Fruit fly (Drosophila melanogaster) whole organism, embryonic: ENCODE data around the gene CG14515.

Source experiments
- B-H1 ChIP-seq: fragments of 200-800 bp; sonication (Bioruptor generic); IDR thresholded peaks from 3 replicates; pipeline ENCODE4 v1.3.6; 2022; ENCODE audit warnings: missing biosample characterization, missing genetic modification characterization
- BEAF-32 ChIP-seq: fragments of 200-800 bp; sonication (Bioruptor generic); optimal IDR thresholded peaks from 3 replicates; lab custom pipeline; 2017; ENCODE audit warnings: missing biosample characterization, missing genetic modification characterization, mild to moderate bottlenecking, moderate library complexity, missing genetic modification reagents
- CG1024 ChIP-seq: fragments of 200-800 bp; sonication (Bioruptor generic); IDR thresholded peaks from 2 replicates; pipeline ENCODE4 v1.3.6; 2022; ENCODE audit warnings: missing biosample characterization, missing genetic modification characterization
- CG10366 ChIP-seq: fragments of 200-800 bp; sonication (Bioruptor generic); IDR thresholded peaks from 2 replicates; pipeline ENCODE4 v1.3.6; 2022; ENCODE audit warnings: missing biosample characterization, missing genetic modification characterization
- CG10431 ChIP-seq: fragments of 200-800 bp; sonication (Bioruptor generic); optimal IDR thresholded peaks from 3 replicates; lab custom pipeline; 2018; ENCODE audit warnings: missing biosample characterization, mild to moderate bottlenecking, missing genetic modification characterization
- CG11695 ChIP-seq: fragments of 200-800 bp; sonication (Bioruptor generic); IDR thresholded peaks from 3 replicates; pipeline ENCODE4 v1.3.6; 2022; ENCODE audit warnings: missing biosample characterization, missing genetic modification characterization
- CG11696 ChIP-seq: fragments of 200-800 bp; sonication (Bioruptor generic); IDR thresholded peaks from 2 replicates; pipeline ENCODE4 v1.3.6; 2022; ENCODE audit warnings: missing biosample characterization, missing genetic modification characterization
- CG12219 ChIP-seq: fragments of 200-800 bp; sonication (Bioruptor generic); optimal IDR thresholded peaks from 3 replicates; lab custom pipeline; 2018; ENCODE audit warnings: missing biosample characterization, mild to moderate bottlenecking, missing genetic modification characterization
- CG1233 ChIP-seq: fragments of 200-800 bp; sonication (Bioruptor generic); optimal IDR thresholded peaks from 4 replicates; lab custom pipeline; 2018; ENCODE audit warnings: missing biosample characterization, mild to moderate bottlenecking, missing genetic modification characterization
- CG14965 ChIP-seq: fragments of 200-800 bp; sonication (Bioruptor generic); optimal IDR thresholded peaks from 2 replicates; lab custom pipeline; 2016; ENCODE audit warnings: missing biosample characterization, missing genetic modification characterization, borderline replicate concordance
- CG16813 ChIP-seq: fragments of 200-800 bp; sonication (Bioruptor generic); IDR thresholded peaks from 3 replicates; pipeline ENCODE4 v1.3.6; 2022; ENCODE audit warnings: missing biosample characterization, missing genetic modification characterization; ENCODE audit not compliant: partially characterized antibody
- CG2129 ChIP-seq: fragments of 200-800 bp; sonication (Bioruptor generic); IDR thresholded peaks from 2 replicates; pipeline ENCODE4 v1.3.6; 2022; ENCODE audit warnings: missing biosample characterization, missing genetic modification characterization; ENCODE audit not compliant: partially characterized antibody
- CG2889 ChIP-seq: fragments of 200-800 bp; sonication (Bioruptor generic); IDR thresholded peaks from 3 replicates; pipeline ENCODE4 v1.3.6; 2022; ENCODE audit warnings: missing biosample characterization, missing genetic modification characterization
- CG32767 ChIP-seq: fragments of 200-800 bp; sonication (Bioruptor generic); IDR thresholded peaks from 2 replicates; pipeline ENCODE4 v1.3.6; 2022; ENCODE audit warnings: missing biosample characterization, missing genetic modification characterization
- CG33557 ChIP-seq: fragments of 200-800 bp; sonication (Bioruptor generic); optimal IDR thresholded peaks from 2 replicates; lab custom pipeline; 2019; ENCODE audit warnings: missing biosample characterization, mild to moderate bottlenecking, missing genetic modification characterization, moderate library complexity
- CG34376 ChIP-seq: fragments of 200-800 bp; sonication (Bioruptor generic); optimal IDR thresholded peaks from 2 replicates; lab custom pipeline; 2018; ENCODE audit warnings: missing biosample characterization, mild to moderate bottlenecking, missing genetic modification characterization
- CG4404 ChIP-seq: fragments of 200-800 bp; sonication (Bioruptor generic); IDR thresholded peaks from 2 replicates; pipeline ENCODE4 v1.3.6; 2022; ENCODE audit warnings: missing biosample characterization, missing genetic modification characterization
- CG5245 ChIP-seq: fragments of 200-800 bp; sonication (Bioruptor generic); optimal IDR thresholded peaks from 3 replicates; lab custom pipeline; 2016; ENCODE audit warnings: missing biosample characterization, missing genetic modification characterization
- CG7745 ChIP-seq: fragments of 200-800 bp; sonication (Bioruptor generic); optimal IDR thresholded peaks from 2 replicates; lab custom pipeline; 2018; ENCODE audit warnings: missing biosample characterization, mild to moderate bottlenecking, missing genetic modification characterization, moderate library complexity
- CG9215 ChIP-seq: fragments of 200-800 bp; sonication (Bioruptor generic); IDR thresholded peaks from 2 replicates; pipeline ENCODE4 v1.3.6; 2022; ENCODE audit warnings: missing biosample characterization, missing genetic modification characterization
- CG9932 ChIP-seq: fragments of 200-800 bp; sonication (Bioruptor generic); IDR thresholded peaks from 2 replicates; pipeline ENCODE4 v1.3.6; 2022; ENCODE audit warnings: missing biosample characterization, missing genetic modification characterization
- Dbx ChIP-seq: fragments of 200-800 bp; sonication (Bioruptor generic); IDR thresholded peaks from 3 replicates; pipeline ENCODE4 v1.3.6; 2022; ENCODE audit warnings: missing biosample characterization, missing genetic modification characterization
- HLHmδ ChIP-seq: fragments of 200-800 bp; sonication (Bioruptor generic); optimal IDR thresholded peaks from 2 replicates; lab custom pipeline; 2018; ENCODE audit warnings: missing biosample characterization, mild to moderate bottlenecking, missing genetic modification characterization, moderate library complexity
- HmgD ChIP-seq: fragments of 200-800 bp; sonication (Bioruptor generic); optimal IDR thresholded peaks from 3 replicates; lab custom pipeline; 2016; ENCODE audit warnings: missing biosample characterization, missing genetic modification characterization
- Mad ChIP-seq: fragments of 200-800 bp; sonication (Bioruptor generic); optimal IDR thresholded peaks from 2 replicates; lab custom pipeline; 2016; ENCODE audit warnings: missing biosample characterization, missing genetic modification characterization
- Sin3A ChIP-seq: fragments of >200 bp; optimal IDR thresholded peaks from 2 replicates; lab custom pipeline; 2018
- Sry-δ ChIP-seq: fragments of 200-800 bp; sonication (Bioruptor generic); optimal IDR thresholded peaks from 2 replicates; lab custom pipeline; 2016; ENCODE audit warnings: missing biosample characterization, missing genetic modification characterization
- Usf ChIP-seq: fragments of 200-800 bp; sonication (Bioruptor generic); optimal IDR thresholded peaks from 2 replicates; lab custom pipeline; 2017; ENCODE audit warnings: missing genotype, missing biosample characterization, missing genetic modification characterization
- ato ChIP-seq: fragments of 200-800 bp; sonication (Bioruptor generic); IDR thresholded peaks from 2 replicates; pipeline ENCODE4 v1.3.6; 2022; ENCODE audit warnings: missing biosample characterization, missing genetic modification characterization; ENCODE audit not compliant: partially characterized antibody
- az2 ChIP-seq: fragments of 200-800 bp; sonication (Bioruptor generic); optimal IDR thresholded peaks from 3 replicates; lab custom pipeline; 2016; ENCODE audit warnings: missing biosample characterization, missing genetic modification characterization
- bbx ChIP-seq: fragments of 200-800 bp; sonication (Bioruptor generic); IDR thresholded peaks from 2 replicates; pipeline ENCODE4 v1.3.6; 2022; ENCODE audit warnings: missing biosample characterization, missing genetic modification characterization; ENCODE audit not compliant: partially characterized antibody
- br ChIP-seq: fragments of >200 bp; optimal IDR thresholded peaks from 2 replicates; lab custom pipeline; 2017
- cas ChIP-seq: fragments of 200-800 bp; sonication (Bioruptor generic); IDR thresholded peaks from 2 replicates; pipeline ENCODE4 v1.3.6; 2022; ENCODE audit warnings: missing biosample characterization, missing genetic modification characterization
- chn ChIP-seq: fragments of 200-800 bp; sonication (Bioruptor generic); optimal IDR thresholded peaks from 2 replicates; lab custom pipeline; 2016; ENCODE audit warnings: missing biosample characterization, missing genetic modification characterization
- croc ChIP-seq: fragments of 200-800 bp; sonication (Bioruptor generic); conservative IDR thresholded peaks from 3 replicates; pipeline ENCODE4 v1.3.6; 2022; ENCODE audit warnings: missing biosample characterization, missing genetic modification characterization
- grn ChIP-seq: fragments of 200-800 bp; sonication (Bioruptor generic); optimal IDR thresholded peaks from 3 replicates; lab custom pipeline; 2017; ENCODE audit warnings: missing biosample characterization, missing genetic modification characterization
- gro ChIP-seq: fragments of 200-800 bp; sonication (Bioruptor generic); optimal IDR thresholded peaks from 2 replicates; lab custom pipeline; 2016; ENCODE audit warnings: missing biosample characterization, missing genetic modification characterization
- hbn ChIP-seq: fragments of 200-800 bp; sonication (Bioruptor generic); IDR thresholded peaks from 2 replicates; pipeline ENCODE4 v1.3.6; 2022; ENCODE audit warnings: missing biosample characterization, missing genetic modification characterization; ENCODE audit not compliant: partially characterized antibody
- lov ChIP-seq, 2 experiments: fragments of 200-800 bp in 1 of 2; fragments of >200 bp in 1 of 2; sonication (Bioruptor generic) in 1 of 2; IDR thresholded peaks in 1 of 2; optimal IDR thresholded peaks in 1 of 2; 2 replicates in 1 of 2; 3 replicates in 1 of 2; pipeline versions ENCODE4 v1.3.6 to Lab custom; 2017 to 2022; ENCODE audit warnings: missing biosample characterization in 1 of 2, missing genetic modification characterization in 1 of 2
- mld ChIP-seq: fragments of 200-800 bp; sonication (Bioruptor generic); IDR thresholded peaks from 3 replicates; pipeline ENCODE4 v1.3.6; 2022; ENCODE audit warnings: missing biosample characterization, missing genetic modification characterization; ENCODE audit not compliant: partially characterized antibody
- p53 ChIP-seq: fragments of 200-800 bp; sonication (Bioruptor generic); optimal IDR thresholded peaks from 2 replicates; lab custom pipeline; 2016; ENCODE audit warnings: missing biosample characterization, missing genetic modification characterization
- pb ChIP-seq: fragments of 200-800 bp; sonication (Bioruptor generic); optimal IDR thresholded peaks from 3 replicates; lab custom pipeline; 2016; ENCODE audit warnings: missing biosample characterization, missing genetic modification characterization
- pum ChIP-seq: fragments of 200-800 bp; sonication (Bioruptor generic); optimal IDR thresholded peaks from 2 replicates; lab custom pipeline; 2016; ENCODE audit warnings: missing biosample characterization, missing genetic modification characterization
- ranshi ChIP-seq: fragments of 200-800 bp; sonication (Bioruptor generic); IDR thresholded peaks from 2 replicates; pipeline ENCODE4 v1.3.6; 2022; ENCODE audit warnings: missing biosample characterization, missing genetic modification characterization
- schlank ChIP-seq: fragments of 200-800 bp; sonication (Bioruptor generic); optimal IDR thresholded peaks from 2 replicates; lab custom pipeline; 2018; ENCODE audit warnings: missing biosample characterization, mild to moderate bottlenecking, missing genetic modification characterization
- slp2 ChIP-seq: fragments of 200-800 bp; sonication (Bioruptor generic); optimal IDR thresholded peaks from 2 replicates; lab custom pipeline; 2016; ENCODE audit warnings: missing biosample characterization, missing genetic modification characterization
- tio ChIP-seq: fragments of 200-800 bp; sonication (Bioruptor generic); optimal IDR thresholded peaks from 2 replicates; lab custom pipeline; 2017; ENCODE audit warnings: missing biosample characterization, missing genetic modification characterization, inconsistent platforms
- trh ChIP-seq: fragments of 200-800 bp; sonication (Bioruptor generic); optimal IDR thresholded peaks from 2 replicates; lab custom pipeline; 2016; ENCODE audit warnings: missing biosample characterization, missing genetic modification characterization
- unc-4 ChIP-seq: fragments of 200-800 bp; sonication (Bioruptor generic); IDR thresholded peaks from 2 replicates; pipeline ENCODE4 v1.3.6; 2022; ENCODE audit warnings: missing biosample characterization, missing genetic modification characterization; ENCODE audit not compliant: partially characterized antibody
- vfl ChIP-seq: fragments of 200-800 bp; sonication (Bioruptor generic); optimal IDR thresholded peaks from 2 replicates; lab custom pipeline; 2016; ENCODE audit warnings: missing biosample characterization, missing genetic modification characterization
- zen2 ChIP-seq: fragments of 200-800 bp; sonication (Bioruptor generic); IDR thresholded peaks from 3 replicates; pipeline ENCODE4 v1.3.6; 2022; ENCODE audit warnings: missing biosample characterization, missing genetic modification characterization; ENCODE audit not compliant: partially characterized antibody

CG14515 gene

dm6 chr3R:29207996-29208395 is 10.6 kb downstream of the CG14515 start (continued):
- no peak for TF ChIP-seq CG16813 (GFP tag; lab: Robert Waterston, UW)
- TF ChIP-seq hbn (GFP tag; lab: Robert Waterston, UW) = no peak
- TF ChIP-seq Mad (GFP tag; lab: Kevin White, UChicago) = peak; percentile 27
- TF ChIP-seq CG34376 = no peak
- TF ChIP-seq tio (GFP tag; lab: Kevin White, UChicago) = no peak
- TF ChIP-seq unc-4 (GFP tag; lab: Robert Waterston, UW) = no peak
- TF ChIP-seq CG2129 (GFP tag; lab: Robert Waterston, UW) = no peak
- TF ChIP-seq CG32767 (GFP tag; lab: Robert Waterston, UW) = 0 out of 2 replicates have a peak, but pooled peaks have one; percentile 40
- TF ChIP-seq CG2889 (GFP tag; lab: Robert Waterston, UW) = peak; percentile 28; the same call in 1 of the 3 replicates
- TF ChIP-seq mld (GFP tag; lab: Robert Waterston, UW) = no peak
- 0 out of 2 replicates have a peak, but pooled peaks have one; percentile 17 for TF ChIP-seq CG11696
- no peak for TF ChIP-seq CG9215 (GFP tag; lab: Robert Waterston, UW)
- no peak for TF ChIP-seq Dbx (GFP tag; lab: Robert Waterston, UW)
- TF ChIP-seq p53 = no peak
- no peak for TF ChIP-seq Sin3A (lab: Kevin White, UChicago)
- peak; percentile 39 for TF ChIP-seq CG5245 (GFP tag; lab: Kevin White, UChicago)
- TF ChIP-seq CG33557 (GFP tag; lab: Kevin White, UChicago) = peak; percentile 14
- TF ChIP-seq HLHmδ (GFP tag; lab: Kevin White, UChicago) = no peak
- 0 out of 2 replicates have a peak, but pooled peaks have one; percentile 40 for TF ChIP-seq CG1024
- TF ChIP-seq grn = no peak
- peak; percentile 27 for TF ChIP-seq pum (GFP tag; lab: Kevin White, UChicago)
- no peak for TF ChIP-seq Sry-δ (GFP tag; lab: Kevin White, UChicago)
- TF ChIP-seq slp2 (GFP tag; lab: Kevin White, UChicago) = peak; percentile 26
- peak; percentile 54 for TF ChIP-seq az2 (GFP tag; lab: Kevin White, UChicago)
- TF ChIP-seq gro (GFP tag; lab: Kevin White, UChicago) = no peak
- TF ChIP-seq CG10366 (GFP tag; lab: Robert Waterston, UW) = peak; percentile 79
- no peak for TF ChIP-seq vfl (GFP tag; lab: Kevin White, UChicago)
- TF ChIP-seq CG11695 (GFP tag; lab: Robert Waterston, UW) = peak; percentile 72
- peak; percentile 43; the same call in 1 of the 2 replicates for TF ChIP-seq ranshi (GFP tag; lab: Robert Waterston, UW)
- TF ChIP-seq chn (GFP tag; lab: Kevin White, UChicago) = peak; percentile 20
- TF ChIP-seq CG4404 (GFP tag; lab: Robert Waterston, UW) = no peak
- no peak for TF ChIP-seq Usf (GFP tag; lab: Kevin White, UChicago)
- no peak for TF ChIP-seq ato (GFP tag; lab: Robert Waterston, UW)
- TF ChIP-seq CG1233 = peak; percentile 54
- TF ChIP-seq HmgD (GFP tag; lab: Kevin White, UChicago) = no peak
- TF ChIP-seq BEAF-32 = no peak
- TF ChIP-seq croc (GFP tag; lab: Robert Waterston, UW) = peak; percentile 51; the same call in 2 of the 3 replicates
- TF ChIP-seq bbx (GFP tag; lab: Robert Waterston, UW) = no peak
- TF ChIP-seq br (lab: Kevin White, UChicago) = no peak
- no peak for TF ChIP-seq schlank
- no peak for TF ChIP-seq CG14965 (GFP tag; lab: Kevin White, UChicago)
- peak; percentile 76 for TF ChIP-seq CG12219 (GFP tag; lab: Kevin White, UChicago)
- no peak for TF ChIP-seq lov (optimal IDR thresholded peaks at IDR 0.05; lab: Kevin White, UChicago)
- peak; percentile 76; the same call in 2 of the 3 replicates for TF ChIP-seq lov (GFP tag; IDR thresholded peaks at IDR 0.05; lab: Robert Waterston, UW)
- TF ChIP-seq CG10431 (GFP tag; lab: Kevin White, UChicago) = no peak
- TF ChIP-seq zen2 (GFP tag; lab: Robert Waterston, UW) = no peak
- no peak for TF ChIP-seq CG9932 (GFP tag; lab: Robert Waterston, UW)
- peak; percentile 59; the same call in 2 of the 3 replicates for TF ChIP-seq B-H1 (GFP tag; lab: Robert Waterston, UW)
- no peak for TF ChIP-seq pb (GFP tag; lab: Kevin White, UChicago)
- TF ChIP-seq cas = no peak
- no peak for TF ChIP-seq trh (GFP tag; lab: Kevin White, UChicago)
- TF ChIP-seq CG7745 = no peak
